Fruit fly (Drosophila melanogaster) whole organism, wandering third instar larva: ENCODE measurements around the gene CG17378.
A peak's percentile ranks its signal among the peaks of the same experiment; 100 is the strongest.

Experiments
- Abd-B ChIP-seq: fragments of >200 bp; optimal IDR thresholded peaks from 2 replicates; lab custom pipeline; 2017; ENCODE audit warnings: missing biosample characterization, missing genetic modification characterization
- CG32264 ChIP-seq: fragments of 200-800 bp; sonication (Bioruptor generic); optimal IDR thresholded peaks from 2 replicates; lab custom pipeline; 2016; ENCODE audit warnings: missing biosample characterization, missing genetic modification characterization
- CG9705 ChIP-seq: fragments of 200-800 bp; sonication (Bioruptor generic); optimal IDR thresholded peaks from 2 replicates; lab custom pipeline; 2018; ENCODE audit warnings: missing biosample characterization, mild to moderate bottlenecking, missing genetic modification characterization
- CrebA ChIP-seq: fragments of 200-800 bp; sonication (Bioruptor generic); optimal IDR thresholded peaks from 2 replicates; lab custom pipeline; 2016; ENCODE audit warnings: missing biosample characterization, mild to moderate bottlenecking, missing genetic modification characterization, borderline replicate concordance
- Dfd ChIP-seq: fragments of >200 bp; optimal IDR thresholded peaks from 2 replicates; lab custom pipeline; 2017; ENCODE audit warnings: missing biosample characterization, missing genetic modification characterization
- Dif ChIP-seq: fragments of 200-275, 200-300 bp; sonication (Bioruptor generic); optimal IDR thresholded peaks from 2 replicates; lab custom pipeline; 2018; ENCODE audit warnings: missing biosample characterization, missing genetic modification characterization; ENCODE audit not compliant: partially characterized antibody
- GATAd ChIP-seq: sonication (Bioruptor generic); optimal IDR thresholded peaks from 2 replicates; lab custom pipeline; 2016; ENCODE audit warnings: missing biosample characterization, missing genetic modification characterization
- HLH106 ChIP-seq: fragments of 200-800 bp; optimal IDR thresholded peaks from 3 replicates; lab custom pipeline; 2019; ENCODE audit warnings: missing biosample characterization, mild to moderate bottlenecking, missing genetic modification characterization, moderate library complexity
- Hnf4 ChIP-seq: fragments of 200-800 bp; sonication (Bioruptor generic); optimal IDR thresholded peaks from 2 replicates; lab custom pipeline; 2016; ENCODE audit warnings: missing biosample characterization, mild to moderate bottlenecking, missing genetic modification characterization
- Hr78 ChIP-seq: fragments of >200 bp; optimal IDR thresholded peaks from 2 replicates; lab custom pipeline; 2017; ENCODE audit warnings: missing biosample characterization, missing genetic modification characterization
- Hr83 ChIP-seq: fragments of 200-300 bp; sonication (Bioruptor generic); optimal IDR thresholded peaks from 2 replicates; lab custom pipeline; 2016; ENCODE audit warnings: missing biosample characterization, mild to moderate bottlenecking, missing genetic modification characterization, moderate library complexity; ENCODE audit not compliant: poor library complexity, severe bottlenecking
- Jra ChIP-seq: sonication (Bioruptor generic); optimal IDR thresholded peaks from 2 replicates; lab custom pipeline; 2016; ENCODE audit warnings: missing biosample characterization, missing genetic modification characterization
- Mio ChIP-seq: sonication (Bioruptor generic); optimal IDR thresholded peaks from 2 replicates; lab custom pipeline; 2016; ENCODE audit warnings: missing biosample characterization, missing genetic modification characterization
- Myc ChIP-seq: fragments of >200 bp; optimal IDR thresholded peaks from 2 replicates; lab custom pipeline; 2017
- N ChIP-seq: fragments of >200 bp; optimal IDR thresholded peaks from 2 replicates; lab custom pipeline; 2018; ENCODE audit warnings: missing biosample characterization, missing external identifiers, missing genetic modification characterization
- OdsH ChIP-seq: fragments of 200-800 bp; sonication (Bioruptor generic); optimal IDR thresholded peaks from 2 replicates; lab custom pipeline; 2016; ENCODE audit warnings: missing biosample characterization, mild to moderate bottlenecking, missing genetic modification characterization
- Rel ChIP-seq, 2 experiments: fragments of 200-800 bp; sonication (Bioruptor generic) in 1 of 2; optimal IDR thresholded peaks; 2 replicates in 1 of 2; 3 replicates in 1 of 2; lab custom pipeline; 2016 to 2019; ENCODE audit warnings: mild to moderate bottlenecking in 2 of 2, missing biosample characterization in 2 of 2, missing genetic modification characterization in 2 of 2, moderate library complexity in 1 of 2
- Sp1 ChIP-seq: fragments of 200-800 bp; sonication (Bioruptor generic); optimal IDR thresholded peaks from 3 replicates; lab custom pipeline; 2019; ENCODE audit warnings: missing biosample characterization, mild to moderate bottlenecking, missing genetic modification characterization, moderate library complexity
- Vsx2 ChIP-seq: fragments of 200-300, 225-300 bp; sonication (Bioruptor generic); optimal IDR thresholded peaks from 2 replicates; lab custom pipeline; 2018; ENCODE audit warnings: missing biosample characterization, missing genetic modification characterization; ENCODE audit not compliant: partially characterized antibody
- br ChIP-seq: fragments of 200-800 bp; sonication (Bioruptor generic); optimal IDR thresholded peaks from 2 replicates; lab custom pipeline; 2016; ENCODE audit warnings: missing biosample characterization, missing genetic modification characterization
- brk ChIP-seq: fragments of 200-800 bp; sonication (Bioruptor generic); optimal IDR thresholded peaks from 2 replicates; lab custom pipeline; 2016; ENCODE audit warnings: missing biosample characterization, mild to moderate bottlenecking, missing genetic modification characterization
- dl ChIP-seq, 2 experiments: fragments of 175-275, 200-275 bp in 1 of 2; fragments of 200-275 bp in 1 of 2; sonication (Bioruptor generic); optimal IDR thresholded peaks; lab custom pipeline; 2018; ENCODE audit warnings: mild to moderate bottlenecking in 2 of 2, missing biosample characterization in 2 of 2, missing genetic modification characterization in 2 of 2, moderate library complexity in 2 of 2; ENCODE audit not compliant: partially characterized antibody in 2 of 2, insufficient read depth in 1 of 2
- dmrt93B ChIP-seq: fragments of 200-800 bp; sonication (Bioruptor generic); optimal IDR thresholded peaks from 2 replicates; lab custom pipeline; 2018; ENCODE audit warnings: missing biosample characterization, mild to moderate bottlenecking, missing genetic modification characterization
- dsf ChIP-seq: sonication (Bioruptor generic); optimal IDR thresholded peaks from 2 replicates; lab custom pipeline; 2016; ENCODE audit warnings: missing biosample characterization, missing genetic modification characterization, borderline replicate concordance
- ey ChIP-seq: fragments of 200-800 bp; sonication (Bioruptor generic); optimal IDR thresholded peaks from 2 replicates; lab custom pipeline; 2016; ENCODE audit warnings: missing biosample characterization, missing genetic modification characterization
- foxo ChIP-seq, 2 experiments: fragments of 200-800 bp; sonication (Bioruptor generic); optimal IDR thresholded peaks; 2 replicates in 1 of 2; 3 replicates in 1 of 2; lab custom pipeline; 2016 to 2017; ENCODE audit warnings: missing biosample characterization in 2 of 2, missing genetic modification characterization in 2 of 2
- fru ChIP-seq: fragments of 200-800 bp; sonication (Bioruptor generic); optimal IDR thresholded peaks from 3 replicates; lab custom pipeline; 2016; ENCODE audit warnings: missing biosample characterization, mild to moderate bottlenecking, missing genetic modification characterization
- h ChIP-seq: fragments of 200-800 bp; sonication (Bioruptor generic); optimal IDR thresholded peaks from 3 replicates; lab custom pipeline; 2016; ENCODE audit warnings: missing biosample characterization, mild to moderate bottlenecking, missing genetic modification characterization
- jim ChIP-seq: fragments of 175-275, 200-325 bp; sonication (Bioruptor generic); optimal IDR thresholded peaks from 2 replicates; lab custom pipeline; 2016; ENCODE audit warnings: missing biosample characterization, mild to moderate bottlenecking, missing genetic modification characterization
- lola ChIP-seq: fragments of >200 bp; optimal IDR thresholded peaks from 2 replicates; lab custom pipeline; 2017; ENCODE audit warnings: missing biosample characterization, missing genetic modification characterization
- pan ChIP-seq: fragments of >200 bp; optimal IDR thresholded peaks from 2 replicates; lab custom pipeline; 2017
- psq ChIP-seq: fragments of 200-800 bp; sonication (Bioruptor generic); optimal IDR thresholded peaks from 3 replicates; lab custom pipeline; 2017; ENCODE audit warnings: missing biosample characterization, mild to moderate bottlenecking, missing genetic modification characterization, moderate library complexity
- rgr ChIP-seq: fragments of 200-800 bp; sonication (Bioruptor generic); optimal IDR thresholded peaks from 3 replicates; lab custom pipeline; 2016; ENCODE audit warnings: missing biosample characterization, mild to moderate bottlenecking, missing genetic modification characterization
- sage ChIP-seq: fragments of 200-800 bp; sonication (Bioruptor generic); optimal IDR thresholded peaks from 2 replicates; lab custom pipeline; 2016; ENCODE audit warnings: missing biosample characterization, mild to moderate bottlenecking, missing genetic modification characterization
- sv ChIP-seq: fragments of 200-800 bp; sonication (Bioruptor generic); optimal IDR thresholded peaks from 3 replicates; lab custom pipeline; 2016; ENCODE audit warnings: missing biosample characterization, missing genetic modification characterization
- tai ChIP-seq: sonication (Bioruptor generic); optimal IDR thresholded peaks from 2 replicates; lab custom pipeline; 2016; ENCODE audit warnings: missing biosample characterization, missing genetic modification characterization
- usp ChIP-seq: fragments of >200 bp; optimal IDR thresholded peaks from 2 replicates; lab custom pipeline; 2017; ENCODE audit warnings: missing biosample characterization, missing genetic modification characterization
- woc ChIP-seq: sonication (Bioruptor generic); optimal IDR thresholded peaks from 2 replicates; lab custom pipeline; 2016; ENCODE audit warnings: missing biosample characterization, mild to moderate bottlenecking, missing genetic modification characterization

The CG17378 gene

DNA sequence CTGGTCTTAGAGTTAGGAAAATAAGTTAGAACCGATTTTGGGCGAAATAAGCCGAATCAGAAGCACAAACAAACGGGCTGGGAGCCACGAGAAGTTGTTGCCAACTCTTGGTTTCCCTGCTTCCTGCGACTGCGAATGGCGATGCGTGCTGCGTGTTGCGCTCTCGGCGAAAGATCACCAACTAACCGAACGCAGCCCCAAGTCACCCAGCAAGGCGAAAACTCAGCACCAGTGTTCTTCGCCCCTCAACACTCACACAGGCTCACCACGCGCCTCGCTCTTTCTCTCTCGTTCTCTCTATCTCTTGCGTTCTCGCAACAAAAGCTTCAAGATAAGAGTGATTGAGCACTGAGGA is 12.8 kb downstream of the CG17378 start, which contains the start of gene nrv1:
Gene nrv1, minus strand, starts transcription at position 188 of the 355 bp plus-strand sequence.
- TF ChIP-seq foxo (GFP tag; optimal IDR thresholded peaks at IDR 0.05; lab: Kevin White, UChicago) = no peak
- peak; percentile 93 to 94 for TF ChIP-seq dl (GFP tag; optimal IDR thresholded peaks at IDR 0.05; lab: Kevin White, UChicago; ENCODE audit: insufficient read depth in 1 of 2, partially characterized antibody in 2 of 2)
- peak; percentile 93 for TF ChIP-seq Hr83 (GFP tag; lab: Kevin White, UChicago)
- TF ChIP-seq fru = no peak
- TF ChIP-seq Dif (GFP tag; lab: Kevin White, UChicago) = peak; percentile 95
- TF ChIP-seq Sp1 (GFP tag; lab: Kevin White, UChicago) = no peak
- TF ChIP-seq woc (GFP tag; lab: Kevin White, UChicago) = no peak
- TF ChIP-seq Vsx2 = peak; percentile 76
- TF ChIP-seq OdsH (GFP tag; lab: Kevin White, UChicago) = no peak
- no peak for TF ChIP-seq HLH106 (tag; lab: Kevin White, UChicago)
- TF ChIP-seq Mio (GFP tag; lab: Kevin White, UChicago) = no peak
- peak; percentile 38 for TF ChIP-seq CrebA (GFP tag; lab: Kevin White, UChicago)
- no peak for TF ChIP-seq br (GFP tag; lab: Kevin White, UChicago)
- TF ChIP-seq, all 38 proteins: peak for 5

DNA sequence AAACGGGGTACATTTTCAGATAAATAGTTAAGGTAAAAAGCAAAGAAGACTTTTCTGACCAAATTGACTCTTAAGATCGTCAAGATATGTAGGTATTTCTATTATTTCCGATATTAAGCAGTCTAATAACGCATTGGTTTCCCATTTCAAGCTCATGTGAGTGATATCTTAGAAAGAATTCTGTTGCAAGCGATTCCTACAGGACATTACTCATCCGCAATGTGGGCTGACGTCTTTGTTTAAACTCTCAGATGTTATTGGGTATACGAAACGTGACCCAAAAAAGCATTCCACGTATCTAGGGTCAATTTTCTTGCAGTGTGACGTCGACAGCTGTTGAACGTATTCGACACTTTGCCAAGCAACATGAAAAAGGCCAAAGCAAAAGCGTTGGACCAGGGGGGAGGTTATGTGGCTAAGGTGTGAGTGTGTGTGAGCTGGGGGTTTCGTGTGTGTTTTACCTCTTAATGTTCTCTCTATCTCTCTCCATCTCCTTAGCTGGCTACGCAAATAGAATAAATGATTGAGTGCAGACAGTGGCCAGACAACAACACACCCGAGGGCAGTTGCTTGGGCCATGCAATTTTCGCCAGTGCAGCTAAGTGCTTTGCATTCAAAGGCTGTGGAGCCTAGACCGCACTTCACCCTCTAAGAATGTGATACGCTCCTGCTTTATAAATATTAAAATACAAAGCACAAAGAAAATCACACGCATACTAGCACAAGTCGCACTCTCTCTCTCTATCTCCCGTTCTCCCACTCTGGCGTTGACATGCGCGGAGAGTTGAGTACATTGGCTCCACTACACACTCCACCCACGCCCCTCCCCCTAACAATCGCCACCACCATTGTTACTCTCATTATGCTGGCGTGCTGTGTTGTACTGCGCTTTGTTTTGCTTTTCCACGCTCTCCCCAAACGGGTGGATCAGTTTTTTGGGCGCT is 13.5 kb downstream of the CG17378 start:
- TF ChIP-seq foxo (GFP tag; optimal IDR thresholded peaks at IDR 0.05; lab: Kevin White, UChicago) (peak; percentile 50 to 92), Sp1 (GFP tag; lab: Kevin White, UChicago) (peak; percentile 95), HLH106 (tag; lab: Kevin White, UChicago) (peak; percentile 94), h (GFP tag; lab: Kevin White, UChicago) (peak; percentile 91), Dif (GFP tag; lab: Kevin White, UChicago) (peak; percentile 91), Jra (peak; percentile 78), Abd-B (GFP tag; lab: Kevin White, UChicago) (no peak), sage (GFP tag; lab: Kevin White, UChicago) (no peak), CrebA (GFP tag; lab: Kevin White, UChicago) (peak; percentile 42), Hr83 (GFP tag; lab: Kevin White, UChicago) (peak; percentile 67), sv (peak; percentile 95), fru (peak; percentile 92), dsf (GFP tag; lab: Kevin White, UChicago) (peak; percentile 63), brk (GFP tag; lab: Kevin White, UChicago) (peak; percentile 69), ey (GFP tag; lab: Kevin White, UChicago) (peak; percentile 94), Dfd (GFP tag; lab: Kevin White, UChicago) (no peak), GATAd (GFP tag; lab: Kevin White, UChicago) (peak; percentile 56), Hr78 (no peak), tai (peak; percentile 89), dl (GFP tag; optimal IDR thresholded peaks at IDR 0.05; lab: Kevin White, UChicago; ENCODE audit: insufficient read depth in 1 of 2, partially characterized antibody in 2 of 2) (peak; percentile 88 to 91), woc (GFP tag; lab: Kevin White, UChicago) (peak; percentile 95), Mio (GFP tag; lab: Kevin White, UChicago) (peak; percentile 1), Hnf4 (GFP tag; lab: Kevin White, UChicago) (peak; percentile 82), usp (GFP tag; lab: Kevin White, UChicago) (no peak), CG9705 (GFP tag; lab: Kevin White, UChicago) (peak; percentile 89), CG32264 (GFP tag; lab: Kevin White, UChicago) (peak; percentile 73), Vsx2 (peak; percentile 92), N (peak; percentile 70), br (GFP tag; lab: Kevin White, UChicago) (peak; percentile 92), OdsH (GFP tag; lab: Kevin White, UChicago) (peak; percentile 91), psq (peak; percentile 89), lola (GFP tag; lab: Kevin White, UChicago) (no peak), Rel (GFP tag; optimal IDR thresholded peaks at IDR 0.05; lab: Kevin White, UChicago) (no peak), Rel (tag; optimal IDR thresholded peaks at IDR 0.05; lab: Kevin White, UChicago) (peak; percentile 89), jim (GFP tag; lab: Kevin White, UChicago) (peak; percentile 76), rgr (peak; percentile 89), pan (lab: Kevin White, UChicago) (no peak), Myc (no peak), dmrt93B (GFP tag; lab: Kevin White, UChicago) (peak; percentile 93)
